Worm (Caenorhabditis elegans) whole organism, L1 larva: ENCODE data around the gene frpr-10.

Experiments used
- C04F5.9 ChIP-seq: sonication (generic microtip); optimal IDR thresholded peaks from 2 replicates; lab custom pipeline; 2016; ENCODE audit warnings: missing genetic modification characterization, missing compliant biosample characterization
- C16A3.4 ChIP-seq: fragments of 150-350 bp; optimal IDR thresholded peaks from 2 replicates; lab custom pipeline; 2014; ENCODE audit warnings: missing biosample characterization, missing genetic modification characterization
- C34B4.2 ChIP-seq: sonication (generic microtip); optimal IDR thresholded peaks from 2 replicates; lab custom pipeline; 2017; ENCODE audit warnings: mild to moderate bottlenecking, missing genetic modification characterization, missing compliant biosample characterization
- alr-1 ChIP-seq: fragments of 200-800 bp; sonication (Bioruptor generic); optimal IDR thresholded peaks from 2 replicates; lab custom pipeline; 2018; ENCODE audit warnings: borderline replicate concordance, mild to moderate bottlenecking, missing genetic modification characterization, missing compliant biosample characterization
- aly-2 ChIP-seq: fragments of 150-350 bp; optimal IDR thresholded peaks from 2 replicates; lab custom pipeline; 2014; ENCODE audit warnings: missing biosample characterization, missing genetic modification characterization
- blmp-1 ChIP-seq: fragments of 150-350 bp; optimal IDR thresholded peaks from 2 replicates; lab custom pipeline; 2014; ENCODE audit warnings: missing biosample characterization, missing genetic modification characterization
- ceh-8 ChIP-seq: fragments of 200-800 bp; sonication (Bioruptor generic); optimal IDR thresholded peaks from 2 replicates; lab custom pipeline; 2018; ENCODE audit warnings: mild to moderate bottlenecking, missing genetic modification characterization, moderate library complexity, missing compliant biosample characterization
- ceh-82 ChIP-seq, 3 experiments: fragments of 150-350 bp in 1 of 3; sonication (generic microtip) in 2 of 3; optimal IDR thresholded peaks; 2 replicates each; lab custom pipeline; 2014 to 2017; ENCODE audit warnings: missing biosample characterization in 3 of 3, missing genetic modification characterization in 3 of 3
- dsc-1 ChIP-seq: sonication (generic microtip); optimal IDR thresholded peaks from 2 replicates; lab custom pipeline; 2016; ENCODE audit warnings: mild to moderate bottlenecking, missing genetic modification characterization, missing compliant biosample characterization
- efl-1 ChIP-seq, 4 experiments: fragments of 150-350 bp; optimal IDR thresholded peaks in 3 of 4; peaks in 1 of 4; 1 replicate in 1 of 4; 2 replicates in 3 of 4; lab custom pipeline; 2014; ENCODE audit warnings: missing biosample characterization in 2 of 4, missing genetic modification characterization in 2 of 4, missing genetic modification reagents in 2 of 4
- efl-3 ChIP-seq: fragments of 200-800 bp; sonication (Bioruptor generic); optimal IDR thresholded peaks from 2 replicates; lab custom pipeline; 2018; ENCODE audit warnings: mild to moderate bottlenecking, missing genetic modification characterization, missing compliant biosample characterization
- egl-27 ChIP-seq, 2 experiments: fragments of 150-350 bp in 1 of 2; sonication (generic microtip); optimal IDR thresholded peaks; 3 replicates each; lab custom pipeline; 2017 to 2018; ENCODE audit warnings: missing biosample characterization in 2 of 2, missing genetic modification characterization in 2 of 2, missing genetic modification reagents in 2 of 2
- elt-2 ChIP-seq: sonication (generic microtip); optimal IDR thresholded peaks from 2 replicates; lab custom pipeline; 2016; ENCODE audit warnings: missing genetic modification characterization, mild to moderate bottlenecking, inconsistent platforms, missing compliant biosample characterization, missing genetic modification reagents
- elt-3 ChIP-seq, 6 experiments: fragments of 150-350 bp in 1 of 6; sonication (generic microtip); optimal IDR thresholded peaks; 2 replicates each; lab custom pipeline; 2017 to 2018; ENCODE audit warnings: missing biosample characterization in 6 of 6, missing genetic modification characterization in 6 of 6, inconsistent platforms in 1 of 6
- ets-5 ChIP-seq: fragments of 200-800 bp; sonication (Bioruptor generic); IDR thresholded peaks from 2 replicates; pipeline ENCODE4 v1.3.6; 2022; ENCODE audit warnings: missing genetic modification characterization, missing compliant biosample characterization
- fkh-10 ChIP-seq: sonication (generic microtip); optimal IDR thresholded peaks from 2 replicates; lab custom pipeline; 2017; ENCODE audit warnings: missing biosample characterization, missing genetic modification reagents, missing genetic modification characterization
- fos-1 ChIP-seq: fragments of 150-350 bp; optimal IDR thresholded peaks from 2 replicates; lab custom pipeline; 2014; ENCODE audit warnings: missing biosample characterization, missing genetic modification characterization
- grh-1 ChIP-seq: fragments of 200-800 bp; sonication (Bioruptor generic); IDR thresholded peaks from 2 replicates; pipeline ENCODE4 v1.3.6; 2022; ENCODE audit warnings: missing genetic modification reagents, missing genetic modification characterization, missing compliant biosample characterization
- hlh-17 ChIP-seq: fragments of 200-800 bp; sonication (Bioruptor generic); optimal IDR thresholded peaks from 2 replicates; lab custom pipeline; 2018; ENCODE audit warnings: missing genetic modification characterization, mild to moderate bottlenecking, missing compliant biosample characterization, moderate library complexity, borderline replicate concordance
- hpl-2 ChIP-seq: fragments of 150-350 bp; optimal IDR thresholded peaks from 2 replicates; lab custom pipeline; 2014; ENCODE audit warnings: missing biosample characterization, missing genetic modification reagents, missing genetic modification characterization
- isw-1 ChIP-seq: fragments of 200-800 bp; sonication (Bioruptor generic); IDR thresholded peaks from 2 replicates; pipeline ENCODE4 v1.3.6; 2022; ENCODE audit warnings: missing genetic modification characterization, missing compliant biosample characterization
- jun-1 ChIP-seq: fragments of 150-350 bp; optimal IDR thresholded peaks from 2 replicates; lab custom pipeline; 2014; ENCODE audit warnings: missing biosample characterization, missing genetic modification reagents, missing genetic modification characterization
- lin-14 ChIP-seq: fragments of 200-800 bp; sonication (Bioruptor generic); optimal IDR thresholded peaks from 2 replicates; lab custom pipeline; 2018; ENCODE audit warnings: mild to moderate bottlenecking, missing genetic modification characterization, moderate library complexity, missing compliant biosample characterization
- lin-35 ChIP-seq, 2 experiments: fragments of 150-350 bp; optimal IDR thresholded peaks; 2 replicates each; lab custom pipeline; 2014; ENCODE audit warnings: missing biosample characterization in 2 of 2, missing genetic modification characterization in 2 of 2, missing genetic modification reagents in 2 of 2
- lin-39 ChIP-seq: fragments of 150-350 bp; optimal IDR thresholded peaks from 2 replicates; lab custom pipeline; 2014; ENCODE audit warnings: missing biosample characterization, missing genetic modification reagents, missing genetic modification characterization
- lsy-2 ChIP-seq, 2 experiments: fragments of 150-350 bp; optimal IDR thresholded peaks; 2 replicates each; lab custom pipeline; 2014; ENCODE audit warnings: missing biosample characterization in 2 of 2, missing genetic modification characterization in 2 of 2
- nhr-12 ChIP-seq: sonication (generic microtip); optimal IDR thresholded peaks from 2 replicates; lab custom pipeline; 2017; ENCODE audit warnings: missing biosample characterization, missing genetic modification characterization
- nhr-19 ChIP-seq: fragments of 200-800 bp; sonication (Bioruptor generic); conservative IDR thresholded peaks from 2 replicates; pipeline ENCODE4 v1.3.6; 2022; ENCODE audit warnings: missing genetic modification characterization, missing compliant biosample characterization
- nhr-237 ChIP-seq: fragments of 150-350 bp; optimal IDR thresholded peaks from 2 replicates; lab custom pipeline; 2014; ENCODE audit warnings: missing biosample characterization, missing genetic modification characterization
- nhr-28 ChIP-seq: fragments of 150-350 bp; optimal IDR thresholded peaks from 2 replicates; lab custom pipeline; 2014; ENCODE audit warnings: missing biosample characterization, missing genetic modification characterization
- nhr-47 ChIP-seq: sonication (generic microtip); optimal IDR thresholded peaks from 2 replicates; lab custom pipeline; 2016; ENCODE audit warnings: mild to moderate bottlenecking, missing genetic modification characterization, moderate library complexity, missing compliant biosample characterization
- nhr-77 ChIP-seq: fragments of 150-350 bp; optimal IDR thresholded peaks from 2 replicates; lab custom pipeline; 2014; ENCODE audit warnings: missing biosample characterization, missing genetic modification characterization
- nhr-85 ChIP-seq: sonication (generic microtip); peaks from one replicate; lab custom pipeline; 2016; ENCODE audit warnings: missing genetic modification characterization, inconsistent platforms, missing compliant biosample characterization
- pqm-1 ChIP-seq: sonication (generic microtip); optimal IDR thresholded peaks from 3 replicates; lab custom pipeline; 2017; ENCODE audit warnings: missing biosample characterization, missing genetic modification characterization
- skn-1 ChIP-seq: fragments of 150-350 bp; optimal IDR thresholded peaks from 2 replicates; lab custom pipeline; 2014; ENCODE audit warnings: missing biosample characterization, missing genetic modification characterization
- snpc-4 ChIP-seq: fragments of 150-350 bp; optimal IDR thresholded peaks from 2 replicates; lab custom pipeline; 2014; ENCODE audit warnings: missing biosample characterization, missing genetic modification characterization
- sup-37 ChIP-seq: fragments of 200-800 bp; sonication (Bioruptor generic); optimal IDR thresholded peaks from 2 replicates; lab custom pipeline; 2018; ENCODE audit warnings: mild to moderate bottlenecking, missing genetic modification characterization, missing compliant biosample characterization
- tlp-1 ChIP-seq: fragments of 150-350 bp; optimal IDR thresholded peaks from 2 replicates; lab custom pipeline; 2014; ENCODE audit warnings: missing biosample characterization, missing genetic modification characterization
- unc-30 ChIP-seq: sonication (generic microtip); optimal IDR thresholded peaks from 2 replicates; lab custom pipeline; 2017; ENCODE audit warnings: missing biosample characterization, missing genetic modification characterization
- unc-62 ChIP-seq: fragments of 150-350 bp; optimal IDR thresholded peaks from 2 replicates; lab custom pipeline; 2014; ENCODE audit warnings: missing biosample characterization, missing genetic modification reagents, missing genetic modification characterization
- unc-86 ChIP-seq: sonication (generic microtip); optimal IDR thresholded peaks from 2 replicates; lab custom pipeline; 2016; ENCODE audit warnings: missing genetic modification characterization, missing compliant biosample characterization
- unc-98 ChIP-seq: fragments of 200-800 bp; sonication (Bioruptor generic); IDR thresholded peaks from 2 replicates; pipeline ENCODE4 v1.3.6; 2022; ENCODE audit warnings: missing genetic modification characterization, missing compliant biosample characterization
- ztf-11 ChIP-seq, 2 experiments: sonication (generic microtip); optimal IDR thresholded peaks; 2 replicates each; lab custom pipeline; 2016 to 2017; ENCODE audit warnings: missing genetic modification characterization in 2 of 2, missing biosample characterization in 1 of 2, missing compliant biosample characterization in 1 of 2

frpr-10 gene

DNA sequence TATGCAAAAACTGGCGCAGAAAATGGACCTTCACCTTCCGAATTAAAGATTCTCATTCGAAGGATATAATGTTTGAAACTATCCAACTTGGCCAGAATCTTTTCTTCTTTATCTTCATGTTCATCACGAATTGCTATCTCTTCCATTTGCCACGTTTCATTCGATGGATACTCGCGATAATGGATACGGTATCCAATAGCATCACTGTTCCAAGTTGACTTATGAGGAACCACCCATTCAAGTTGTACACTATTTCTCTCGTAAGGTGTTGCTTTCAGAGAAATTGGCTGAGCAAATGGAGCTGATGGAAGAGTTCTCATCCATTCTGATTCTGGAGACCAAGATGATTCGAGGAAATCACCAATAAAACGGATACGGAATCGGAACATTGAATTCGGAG lies 37.1 kb downstream of the frpr-10 start:
- TF ChIP-seq efl-1 (optimal IDR thresholded peaks at IDR 0.05; lab: Kevin White, UChicago) (no peak), efl-1 (GFP tag; optimal IDR thresholded peaks at IDR 0.05 in 1 of 2; lab: Kevin White, UChicago) (peak in 1 of 2 experiments; percentile 51), ztf-11 (tag; optimal IDR thresholded peaks at IDR 0.05; lab: Kevin White, UChicago) (no peak)

DNA sequence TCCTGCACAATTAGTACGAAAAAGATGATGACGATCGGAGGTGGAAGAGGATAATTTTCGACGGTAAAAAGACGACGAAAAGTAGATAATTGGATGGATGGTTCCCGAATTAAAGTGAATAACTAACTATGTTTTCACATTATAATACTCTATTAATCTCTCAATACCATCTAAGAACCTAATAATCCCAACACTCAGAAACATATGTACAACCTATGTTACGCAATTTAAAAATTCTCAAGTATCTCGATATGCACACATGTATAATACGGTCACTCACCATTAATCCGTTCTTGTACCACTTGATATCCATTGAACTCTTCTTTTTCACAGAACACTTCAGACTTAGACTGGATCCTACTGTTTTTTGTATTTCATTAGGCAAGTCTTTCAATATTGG lies 43.2 kb downstream of the frpr-10 start:
- TF ChIP-seq nhr-19 (no peak), nhr-47 (tag; lab: Kevin White, UChicago) (no peak), fkh-10 (GFP tag; lab: Kevin White, UChicago) (no peak), unc-86 (tag; lab: Kevin White, UChicago) (no peak), elt-3 (tag; optimal IDR thresholded peaks at IDR 0.05; lab: Kevin White, UChicago) (no peak), blmp-1 (tag; lab: Kevin White, UChicago) (peak; percentile 43), nhr-85 (tag; lab: Kevin White, UChicago) (peak; percentile 75), unc-30 (tag; lab: Kevin White, UChicago) (no peak), lin-14 (GFP tag; lab: Kevin White, UChicago) (no peak), grh-1 (GFP tag; lab: Robert Waterston, UW) (no peak), C16A3.4 (tag; lab: Kevin White, UChicago) (no peak), lsy-2 (tag; optimal IDR thresholded peaks at IDR 0.05; lab: Kevin White, UChicago) (no peak), unc-98 (GFP tag; lab: Robert Waterston, UW) (no peak), unc-62 (GFP tag; lab: Kevin White, UChicago) (no peak), aly-2 (no peak), nhr-237 (tag; lab: Kevin White, UChicago) (no peak), C04F5.9 (no peak)

DNA sequence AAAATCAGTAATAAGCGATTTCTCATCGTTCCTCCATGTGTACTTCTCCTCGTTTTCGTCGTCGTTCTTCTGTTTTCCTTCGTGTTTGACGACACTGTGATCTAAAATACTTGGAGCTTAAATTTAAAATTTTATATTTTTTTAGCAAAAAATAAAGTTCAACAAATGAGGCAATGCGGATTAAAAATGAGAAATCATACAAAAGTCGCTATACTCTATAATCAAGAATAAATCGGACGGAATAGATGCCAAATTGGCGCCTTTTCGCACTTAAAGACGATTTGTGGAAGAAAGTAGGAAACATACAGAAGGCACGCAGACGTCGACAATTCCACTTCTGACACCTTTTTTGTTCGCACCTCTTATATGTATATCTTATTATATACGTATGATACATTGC lies 46.4 kb downstream of the frpr-10 start, which contains the start of gene rig-4:
Gene rig-4, minus strand, starts transcription at position 101 of the 400 bp plus-strand sequence.
- TF ChIP-seq efl-3: no peak
- TF ChIP-seq isw-1 (GFP tag; lab: Robert Waterston, UW): no peak
- no peak for TF ChIP-seq nhr-28 (tag; lab: Kevin White, UChicago)
- TF ChIP-seq hpl-2: no peak
- no peak for TF ChIP-seq tlp-1 (tag; lab: Kevin White, UChicago)
- TF ChIP-seq lin-39: no peak
- no peak for TF ChIP-seq nhr-85 (tag; lab: Kevin White, UChicago)

DNA sequence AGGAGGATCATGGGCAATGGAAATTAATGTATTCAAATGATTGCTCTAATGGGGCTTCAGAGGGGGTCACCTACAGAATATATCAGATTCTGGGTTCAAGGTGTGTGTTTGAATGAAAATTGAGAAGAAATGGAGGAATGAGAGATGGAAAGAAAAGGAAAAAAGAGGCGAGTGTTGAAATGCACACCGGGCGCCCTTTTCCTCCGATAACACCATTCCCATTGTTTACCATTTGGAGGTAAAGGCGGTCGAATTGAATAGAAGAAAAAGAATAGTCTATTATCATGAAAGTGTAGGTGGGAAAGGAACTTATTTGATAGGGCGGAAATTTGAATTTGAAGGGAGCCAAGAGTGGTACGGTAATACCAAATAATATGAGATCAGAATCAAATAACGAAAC lies 47.8 kb downstream of the frpr-10 start:
- TF ChIP-seq snpc-4: no peak
- TF ChIP-seq elt-2 (tag; lab: Kevin White, UChicago): peak; percentile 18

DNA sequence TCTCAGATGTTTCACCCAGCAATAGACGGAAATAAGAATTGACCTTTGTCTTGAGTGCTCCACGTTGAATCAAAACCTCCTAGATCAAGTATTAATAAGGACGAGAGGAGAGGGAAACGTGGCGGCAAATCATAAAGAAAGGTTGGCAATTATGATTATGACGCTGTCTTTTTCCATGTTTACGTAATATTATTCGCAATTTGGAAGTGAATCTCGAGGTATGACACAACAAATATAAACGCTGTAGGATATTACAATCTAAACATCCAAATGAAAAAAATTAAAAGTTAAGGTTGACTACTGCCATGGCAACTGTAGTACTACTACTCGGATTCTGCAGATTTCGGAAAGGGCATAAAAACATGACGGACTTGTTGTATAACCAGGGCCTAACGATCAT lies 48.6 kb downstream of the frpr-10 start:
- TF ChIP-seq egl-27 (tag; optimal IDR thresholded peaks at IDR 0.05; lab: Kevin White, UChicago): no peak
- TF ChIP-seq hlh-17: no peak
- TF ChIP-seq alr-1 (tag; lab: Kevin White, UChicago): no peak
- no peak for TF ChIP-seq unc-62 (GFP tag; lab: Kevin White, UChicago)
- no peak for TF ChIP-seq ceh-8
- TF ChIP-seq ztf-11 (tag; optimal IDR thresholded peaks at IDR 0.05; lab: Kevin White, UChicago): no peak
- no peak for TF ChIP-seq nhr-47 (tag; lab: Kevin White, UChicago)

DNA sequence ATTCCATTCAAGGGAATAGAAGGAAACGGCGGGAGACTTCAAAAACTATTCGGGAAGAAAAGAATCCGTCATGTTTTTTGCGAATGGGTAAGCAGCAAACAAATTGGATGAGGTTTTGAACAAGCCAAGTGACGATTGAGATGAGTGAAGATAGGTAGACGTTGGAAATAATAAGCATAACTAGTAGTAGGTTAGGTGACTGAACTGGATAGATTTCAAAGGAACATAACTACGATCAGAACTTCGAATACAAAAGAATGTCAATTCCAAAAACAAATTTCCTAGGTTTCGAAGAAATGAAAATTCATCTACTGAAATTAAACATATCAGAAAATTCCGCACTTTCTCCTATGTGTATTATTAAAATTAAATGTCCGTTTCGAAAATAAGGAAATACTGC lies 49.9 kb downstream of the frpr-10 start:
- no peak for TF ChIP-seq C34B4.2 (tag; lab: Kevin White, UChicago)
- TF ChIP-seq unc-86 (tag; lab: Kevin White, UChicago): no peak
- no peak for TF ChIP-seq ceh-82 (tag; optimal IDR thresholded peaks at IDR 0.05; lab: Kevin White, UChicago)
- no peak for TF ChIP-seq fos-1 (tag; lab: Kevin White, UChicago)
- TF ChIP-seq unc-98 (GFP tag; lab: Robert Waterston, UW): no peak
- TF ChIP-seq lsy-2 (tag; optimal IDR thresholded peaks at IDR 0.05; lab: Kevin White, UChicago): no peak
- TF ChIP-seq pqm-1 (tag; lab: Kevin White, UChicago): no peak
- TF ChIP-seq lin-35 (GFP tag; optimal IDR thresholded peaks at IDR 0.05; lab: Kevin White, UChicago): no peak
- TF ChIP-seq skn-1 (tag; lab: Kevin White, UChicago): no peak
- no peak for TF ChIP-seq nhr-28 (tag; lab: Kevin White, UChicago)
- TF ChIP-seq ets-5 (GFP tag; lab: Robert Waterston, UW): no peak
- TF ChIP-seq jun-1: no peak
- TF ChIP-seq nhr-77: no peak
- no peak for TF ChIP-seq dsc-1 (tag; lab: Kevin White, UChicago)
- no peak for TF ChIP-seq sup-37 (GFP tag; lab: Kevin White, UChicago)
- TF ChIP-seq aly-2: no peak
- no peak for TF ChIP-seq C04F5.9
- no peak for TF ChIP-seq lin-14 (GFP tag; lab: Kevin White, UChicago)
- no peak for TF ChIP-seq nhr-12 (tag; lab: Kevin White, UChicago)
- no peak for TF ChIP-seq efl-1 (optimal IDR thresholded peaks at IDR 0.05; lab: Kevin White, UChicago)
- TF ChIP-seq efl-1 (GFP tag; optimal IDR thresholded peaks at IDR 0.05 in 1 of 2; lab: Kevin White, UChicago): no peak
